Worm (Caenorhabditis elegans) whole organism, L4 larva: ENCODE measurements around the gene T25B9.2.
"Not testable (repeated sequence)": the region's sequence is repeated elsewhere in the genome, so short reads cannot be mapped to it uniquely, and the experiment has no call there.

ENCODE experiments used
- D1046.2 ChIP-seq: fragments of 200-800 bp; sonication (Bioruptor generic); IDR thresholded peaks from 2 replicates; pipeline ENCODE4 v1.3.6; 2022; ENCODE audit warnings: missing genetic modification characterization, missing compliant biosample characterization
- F44E2.7 ChIP-seq: fragments of 200-800 bp; sonication (Bioruptor generic); IDR thresholded peaks from 2 replicates; pipeline ENCODE4 v2.1.2; 2022; ENCODE audit warnings: missing genetic modification characterization, missing compliant biosample characterization
- F49E8.2 ChIP-seq: sonication (generic microtip); optimal IDR thresholded peaks from 2 replicates; lab custom pipeline; 2016; ENCODE audit warnings: missing compliant biosample characterization, mild to moderate bottlenecking, missing genetic modification characterization, borderline replicate concordance
- T20F7.1 ChIP-seq: fragments of 200-800 bp; sonication (Bioruptor generic); optimal IDR thresholded peaks from 2 replicates; lab custom pipeline; 2018; ENCODE audit warnings: mild to moderate bottlenecking, missing genetic modification characterization, missing compliant biosample characterization
- T26A8.4 ChIP-seq: fragments of 200-800 bp; sonication (Bioruptor generic); IDR thresholded peaks from 2 replicates; pipeline ENCODE4 v1.3.6; 2022; ENCODE audit warnings: missing genetic modification characterization, missing compliant biosample characterization
- Y105C5A.15 ChIP-seq: fragments of 200-800 bp; sonication (Bioruptor generic); IDR thresholded peaks from 2 replicates; pipeline ENCODE4 v1.3.6; 2022; ENCODE audit warnings: missing genetic modification characterization, missing compliant biosample characterization
- Y5F2A.4 ChIP-seq: fragments of 200-800 bp; sonication (Bioruptor generic); optimal IDR thresholded peaks from 2 replicates; lab custom pipeline; 2018; ENCODE audit warnings: mild to moderate bottlenecking, missing genetic modification characterization, missing compliant biosample characterization
- Y75B8A.6 ChIP-seq: fragments of 200-800 bp; sonication (Bioruptor generic); IDR thresholded peaks from 2 replicates; pipeline ENCODE4 v1.3.6; 2022; ENCODE audit warnings: missing genetic modification reagents, missing genetic modification characterization, missing compliant biosample characterization
- ZK546.5 ChIP-seq, 2 experiments: sonication (generic microtip); optimal IDR thresholded peaks; 2 replicates each; lab custom pipeline; 2017; ENCODE audit warnings: missing biosample characterization in 2 of 2, missing genetic modification characterization in 2 of 2
- aha-1 ChIP-seq: fragments of 150-350 bp; peaks from one replicate; lab custom pipeline; 2014; ENCODE audit warnings: missing biosample characterization, missing genetic modification characterization
- ama-1 ChIP-seq: fragments of 150-350 bp; optimal IDR thresholded peaks from 2 replicates; lab custom pipeline; 2014; ENCODE audit warnings: inconsistent platforms, mixed read lengths
- ceh-20 ChIP-seq: fragments of 200-800 bp; sonication (Bioruptor generic); IDR thresholded peaks from 2 replicates; pipeline ENCODE4 v1.3.6; 2022; ENCODE audit warnings: missing genetic modification reagents, missing genetic modification characterization, missing compliant biosample characterization
- ceh-82 ChIP-seq: sonication (generic microtip); optimal IDR thresholded peaks from 2 replicates; lab custom pipeline; 2017; ENCODE audit warnings: missing biosample characterization, missing genetic modification characterization
- ctbp-1 ChIP-seq: fragments of 200-800 bp; sonication (Bioruptor generic); IDR thresholded peaks from 2 replicates; pipeline ENCODE4 v1.3.6; 2022; ENCODE audit warnings: missing genetic modification reagents, missing genetic modification characterization, missing compliant biosample characterization
- daf-16 ChIP-seq, 3 experiments: sonication (generic microtip); optimal IDR thresholded peaks; 2 replicates each; lab custom pipeline; 2016 to 2017; ENCODE audit warnings: missing genetic modification characterization in 3 of 3, missing genetic modification reagents in 3 of 3, mild to moderate bottlenecking in 2 of 3, missing compliant biosample characterization in 2 of 3, missing biosample characterization in 1 of 3, moderate library complexity in 1 of 3
- daf-19 ChIP-seq: fragments of 200-800 bp; sonication (Bioruptor generic); conservative IDR thresholded peaks from 2 replicates; pipeline ENCODE4 v1.3.6; 2022; ENCODE audit warnings: missing genetic modification characterization, missing compliant biosample characterization
- daf-8 ChIP-seq: fragments of 200-800 bp; sonication (Bioruptor generic); IDR thresholded peaks from 2 replicates; pipeline ENCODE4 v1.3.6; 2022; ENCODE audit warnings: missing genetic modification characterization, missing compliant biosample characterization
- dmd-6 ChIP-seq: fragments of 200-800 bp; sonication (Bioruptor generic); IDR thresholded peaks from 2 replicates; pipeline ENCODE4 v1.3.6; 2022; ENCODE audit warnings: missing genetic modification reagents, missing genetic modification characterization, missing compliant biosample characterization
- dmd-8 ChIP-seq: fragments of 200-800 bp; sonication (Bioruptor generic); IDR thresholded peaks from 2 replicates; pipeline ENCODE4 v1.3.6; 2022; ENCODE audit warnings: missing genetic modification characterization, missing compliant biosample characterization
- dmd-9 ChIP-seq: fragments of 200-800 bp; sonication (Bioruptor generic); IDR thresholded peaks from 2 replicates; pipeline ENCODE4 v1.3.6; 2022; ENCODE audit warnings: missing genetic modification reagents, missing genetic modification characterization, missing compliant biosample characterization
- dpl-1 ChIP-seq: fragments of 150-350 bp; optimal IDR thresholded peaks from 2 replicates; lab custom pipeline; 2014; ENCODE audit warnings: missing biosample characterization, missing genetic modification reagents, missing genetic modification characterization
- duxl-1 ChIP-seq: sonication (generic microtip); optimal IDR thresholded peaks from 2 replicates; lab custom pipeline; 2016; ENCODE audit warnings: mild to moderate bottlenecking, missing genetic modification characterization, moderate library complexity, missing compliant biosample characterization; ENCODE audit not compliant: poor library complexity
- dve-1 ChIP-seq: sonication (generic microtip); optimal IDR thresholded peaks from 2 replicates; lab custom pipeline; 2017; ENCODE audit warnings: antibody characterized with exemption, mild to moderate bottlenecking, missing genetic modification characterization, missing compliant biosample characterization; ENCODE audit not compliant: insufficient read depth
- egl-27 ChIP-seq: sonication (generic microtip); optimal IDR thresholded peaks from 3 replicates; lab custom pipeline; 2017; ENCODE audit warnings: missing biosample characterization, missing genetic modification reagents, missing genetic modification characterization
- fkh-10 ChIP-seq: fragments of 150-350 bp; optimal IDR thresholded peaks from 2 replicates; lab custom pipeline; 2014; ENCODE audit warnings: missing biosample characterization, missing genetic modification reagents, missing genetic modification characterization
- fos-1 ChIP-seq: fragments of 150-350 bp; optimal IDR thresholded peaks from 2 replicates; lab custom pipeline; 2014; ENCODE audit warnings: missing biosample characterization, missing genetic modification characterization
- gei-8 ChIP-seq: fragments of 200-800 bp; sonication (Bioruptor generic); optimal IDR thresholded peaks from 2 replicates; lab custom pipeline; 2018; ENCODE audit warnings: mild to moderate bottlenecking, missing genetic modification characterization, missing compliant biosample characterization
- jun-1 ChIP-seq: fragments of 150-350 bp; optimal IDR thresholded peaks from 2 replicates; lab custom pipeline; 2014; ENCODE audit warnings: missing biosample characterization, missing genetic modification reagents, missing genetic modification characterization
- lin-15B ChIP-seq: fragments of 150-350 bp; sonication (generic microtip); optimal IDR thresholded peaks from 3 replicates; lab custom pipeline; 2014; ENCODE audit warnings: missing biosample characterization, missing genetic modification characterization
- lsy-2 ChIP-seq, 2 experiments: fragments of 150-350 bp in 1 of 2; sonication (generic microtip) in 1 of 2; optimal IDR thresholded peaks; 2 replicates each; lab custom pipeline; 2014 to 2017; ENCODE audit warnings: missing biosample characterization in 2 of 2, missing genetic modification characterization in 2 of 2
- mdt-29 ChIP-seq: fragments of 200-800 bp; sonication (Bioruptor generic); IDR thresholded peaks from 2 replicates; pipeline ENCODE4 v1.3.6; 2022; ENCODE audit warnings: missing genetic modification reagents, missing genetic modification characterization, missing compliant biosample characterization
- nhr-10 ChIP-seq: fragments of 150-350 bp; optimal IDR thresholded peaks from 2 replicates; lab custom pipeline; 2014; ENCODE audit warnings: missing biosample characterization, missing genetic modification characterization
- nhr-237 ChIP-seq: sonication (generic microtip); optimal IDR thresholded peaks from 2 replicates; lab custom pipeline; 2017; ENCODE audit warnings: missing biosample characterization, missing genetic modification characterization
- nhr-28 ChIP-seq: fragments of 150-350 bp; optimal IDR thresholded peaks from 2 replicates; lab custom pipeline; 2014; ENCODE audit warnings: missing biosample characterization, missing genetic modification characterization
- nhr-42 ChIP-seq: fragments of 200-800 bp; sonication (Bioruptor generic); IDR thresholded peaks from 2 replicates; pipeline ENCODE4 v1.3.6; 2022; ENCODE audit warnings: missing genetic modification characterization, missing compliant biosample characterization
- nhr-48 ChIP-seq: sonication (generic microtip); optimal IDR thresholded peaks from 2 replicates; lab custom pipeline; 2016; ENCODE audit warnings: mild to moderate bottlenecking, missing genetic modification characterization, missing compliant biosample characterization
- nhr-76 ChIP-seq: fragments of 150-350 bp; optimal IDR thresholded peaks from 2 replicates; lab custom pipeline; 2014; ENCODE audit warnings: missing biosample characterization, missing genetic modification characterization
- nhr-77 ChIP-seq: fragments of 150-350 bp; optimal IDR thresholded peaks from 2 replicates; lab custom pipeline; 2014; ENCODE audit warnings: missing biosample characterization, missing genetic modification characterization
- php-3 ChIP-seq: fragments of 200-800 bp; sonication (Bioruptor generic); IDR thresholded peaks from 2 replicates; pipeline ENCODE4 v1.3.6; 2022; ENCODE audit warnings: missing genetic modification reagents, missing genetic modification characterization, missing compliant biosample characterization
- pqm-1 ChIP-seq: sonication (generic microtip); optimal IDR thresholded peaks from 2 replicates; lab custom pipeline; 2017; ENCODE audit warnings: missing biosample characterization, missing genetic modification characterization
- sdz-12 ChIP-seq: fragments of 200-800 bp; sonication (Bioruptor generic); optimal IDR thresholded peaks from 2 replicates; lab custom pipeline; 2018; ENCODE audit warnings: mild to moderate bottlenecking, missing genetic modification characterization, missing compliant biosample characterization
- set-16 ChIP-seq: fragments of 200-800 bp; sonication (Bioruptor generic); IDR thresholded peaks from 2 replicates; pipeline ENCODE4 v1.3.6; 2022; ENCODE audit warnings: missing genetic modification reagents, missing genetic modification characterization, missing compliant biosample characterization
- skn-1 ChIP-seq: fragments of 150-350 bp; optimal IDR thresholded peaks from 2 replicates; lab custom pipeline; 2014; ENCODE audit warnings: missing biosample characterization, missing genetic modification characterization
- tra-1 ChIP-seq: fragments of 200-800 bp; sonication (Bioruptor generic); IDR thresholded peaks from 2 replicates; pipeline ENCODE4 v1.3.6; 2022; ENCODE audit warnings: missing genetic modification reagents, missing genetic modification characterization, missing compliant biosample characterization
- unc-130 ChIP-seq: sonication (generic microtip); optimal IDR thresholded peaks from 2 replicates; lab custom pipeline; 2016; ENCODE audit warnings: missing genetic modification reagents, missing genetic modification characterization, missing compliant biosample characterization
- zfp-2 ChIP-seq: sonication (generic microtip); optimal IDR thresholded peaks from 2 replicates; lab custom pipeline; 2016; ENCODE audit warnings: mild to moderate bottlenecking, missing genetic modification characterization, missing compliant biosample characterization
- ztf-11 ChIP-seq: fragments of 150-350 bp; optimal IDR thresholded peaks from 2 replicates; lab custom pipeline; 2014; ENCODE audit warnings: missing biosample characterization, missing genetic modification characterization

T25B9.2 gene

ce11 chrIV:10751740-10752139, at the start of gene T25B9.2:
TSS of gene T25B9.2 (minus strand) at chrIV:10751840.
- TF ChIP-seq ZK546.5 (tag; optimal IDR thresholded peaks at IDR 0.05; lab: Kevin White, UChicago); D1046.2 (GFP tag; lab: Robert Waterston, UW); daf-16 (GFP tag; optimal IDR thresholded peaks at IDR 0.05; lab: Kevin White, UChicago); daf-16 (tag; optimal IDR thresholded peaks at IDR 0.05; lab: Kevin White, UChicago): not testable (repeated sequence)

ce11 chrIV:10799354-10799753, 47.7 kb upstream of the T25B9.2 start, which contains the start of gene zipt-2.1:
TSS of gene zipt-2.1 (plus strand) at chrIV:10799654.
- TF ChIP-seq aha-1: peak; percentile 67
- no peak for TF ChIP-seq jun-1 (tag; lab: Kevin White, UChicago)
- TF ChIP-seq, all 104 proteins: peak for 1

- TF ChIP-seq aha-1 (no peak), php-3 (GFP tag; lab: Robert Waterston, UW) (no peak), Y105C5A.15 (GFP tag; lab: Robert Waterston, UW) (no peak), skn-1 (tag; lab: Kevin White, UChicago) (no peak), dve-1 (tag; lab: Kevin White, UChicago) (peak; percentile 13), Y75B8A.6 (no peak), ztf-11 (tag; lab: Kevin White, UChicago) (no peak), nhr-48 (no peak), daf-16 (GFP tag; optimal IDR thresholded peaks at IDR 0.05; lab: Kevin White, UChicago) (no peak), daf-16 (tag; optimal IDR thresholded peaks at IDR 0.05; lab: Kevin White, UChicago) (peak; percentile 25), dmd-9 (GFP tag; lab: Robert Waterston, UW) (no peak), fkh-10 (no peak), pqm-1 (peak; percentile 44), nhr-77 (tag; lab: Kevin White, UChicago) (no peak), fos-1 (tag; lab: Kevin White, UChicago) (no peak), egl-27 (tag; lab: Kevin White, UChicago) (no peak), daf-19 (GFP tag; lab: Robert Waterston, UW) (no peak), ctbp-1 (no peak), nhr-28 (tag; lab: Kevin White, UChicago) (peak; percentile 74), set-16 (no peak), T26A8.4 (no peak), duxl-1 (tag; lab: Kevin White, UChicago) (no peak), lsy-2 (tag; optimal IDR thresholded peaks at IDR 0.05; lab: Kevin White, UChicago) (no peak), tra-1 (GFP tag; lab: Robert Waterston, UW) (no peak), dpl-1 (no peak), unc-130 (no peak), nhr-10 (tag; lab: Kevin White, UChicago) (no peak)
Measured at ce11 chrIV:10798604-10799003, 47.0 kb upstream of the T25B9.2 start.

ce11 chrIV:10796707-10797106, 45.1 kb upstream of the T25B9.2 start:
- no peak for TF ChIP-seq dmd-8 (GFP tag; lab: Robert Waterston, UW)
- TF ChIP-seq daf-19 (GFP tag; lab: Robert Waterston, UW): no peak
- no peak for TF ChIP-seq ceh-82 (tag; lab: Kevin White, UChicago)
- peak; percentile 43 for TF ChIP-seq dmd-6 (GFP tag; lab: Robert Waterston, UW)
- TF ChIP-seq F49E8.2 (tag; lab: Kevin White, UChicago): no peak
- TF ChIP-seq unc-130: no peak
- TF ChIP-seq T20F7.1 (GFP tag; lab: Kevin White, UChicago): no peak
- TF ChIP-seq nhr-10 (tag; lab: Kevin White, UChicago): no peak
- no peak for TF ChIP-seq Y75B8A.6
- TF ChIP-seq zfp-2 (tag; lab: Kevin White, UChicago): no peak
- no peak for TF ChIP-seq F44E2.7
- no peak for TF ChIP-seq Y5F2A.4
- no peak for TF ChIP-seq sdz-12 (GFP tag; lab: Kevin White, UChicago)
- no peak for TF ChIP-seq ceh-20 (GFP tag; lab: Robert Waterston, UW)
- no peak for TF ChIP-seq ama-1 (lab: Kevin White, UChicago)
- no peak for TF ChIP-seq lin-15B (tag; lab: Kevin White, UChicago)
- no peak for TF ChIP-seq nhr-42 (GFP tag; lab: Robert Waterston, UW)
- no peak for TF ChIP-seq nhr-76 (tag; lab: Kevin White, UChicago)
- TF ChIP-seq nhr-237: no peak
- TF ChIP-seq daf-8 (GFP tag; lab: Robert Waterston, UW): no peak
- no peak for TF ChIP-seq ctbp-1
- TF ChIP-seq fkh-10: no peak
- TF ChIP-seq mdt-29: no peak
- TF ChIP-seq nhr-28 (tag; lab: Kevin White, UChicago): peak; percentile 48
- no peak for TF ChIP-seq gei-8 (GFP tag; lab: Kevin White, UChicago)
